Worm (Caenorhabditis elegans) whole organism, midembryonic: Measurements from ENCODE around the gene srx-128.

Experiments used
- T22C8.4 ChIP-seq: fragments of 200-800 bp; sonication (Bioruptor generic); IDR thresholded peaks from 2 replicates; pipeline ENCODE4 v1.3.6; 2022; ENCODE audit warnings: missing genetic modification characterization, missing compliant biosample characterization
- cog-1 ChIP-seq: sonication (generic microtip); optimal IDR thresholded peaks from 2 replicates; lab custom pipeline; 2016; ENCODE audit warnings: missing genetic modification characterization, missing compliant biosample characterization
- flt-1 ChIP-seq: fragments of 200-800 bp; sonication (Bioruptor generic); IDR thresholded peaks from 2 replicates; pipeline ENCODE4 v1.3.6; 2022; ENCODE audit warnings: missing genetic modification characterization, missing compliant biosample characterization
- klf-2 ChIP-seq: fragments of 200-800 bp; sonication (Bioruptor generic); conservative IDR thresholded peaks from 2 replicates; pipeline ENCODE4 v1.3.6; 2022; ENCODE audit warnings: missing genetic modification reagents, missing genetic modification characterization, missing compliant biosample characterization
- med-1 ChIP-seq: sonication (generic microtip); optimal IDR thresholded peaks from 2 replicates; lab custom pipeline; 2017; ENCODE audit warnings: missing genetic modification characterization, mild to moderate bottlenecking, missing compliant biosample characterization, antibody characterized with exemption, missing genetic modification reagents; ENCODE audit not compliant: insufficient read depth
- ref-1 ChIP-seq: fragments of 200-800 bp; sonication (Bioruptor generic); conservative IDR thresholded peaks from 2 replicates; pipeline ENCODE4 v1.3.6; 2022; ENCODE audit warnings: missing genetic modification reagents, missing genetic modification characterization, missing compliant biosample characterization
- tab-1 ChIP-seq: fragments of 200-800 bp; sonication (Bioruptor generic); IDR thresholded peaks from 2 replicates; pipeline ENCODE4 v1.3.6; 2022; ENCODE audit warnings: missing genetic modification characterization, missing compliant biosample characterization
- ztf-23 ChIP-seq: fragments of 200-800 bp; sonication (Bioruptor generic); IDR thresholded peaks from 2 replicates; pipeline ENCODE4 v1.3.6; 2022; ENCODE audit warnings: missing genetic modification reagents, missing genetic modification characterization, missing compliant biosample characterization
- ztf-29 ChIP-seq: fragments of 200-800 bp; sonication (Bioruptor generic); IDR thresholded peaks from 2 replicates; pipeline ENCODE4 v1.3.6; 2022; ENCODE audit warnings: missing genetic modification reagents, missing genetic modification characterization, missing compliant biosample characterization

The srx-128 gene

ce11 chrV:13839433-13839832 lies 2.2 kb downstream of the srx-128 start, which contains the start of gene F55B12.10:
F55B12.10 (plus strand) TSS chrV:13839733.
- TF ChIP-seq T22C8.4 (GFP tag; lab: Robert Waterston, UW) (no peak), cog-1 (no peak), ztf-29 (GFP tag; lab: Robert Waterston, UW) (no peak)

DNA sequence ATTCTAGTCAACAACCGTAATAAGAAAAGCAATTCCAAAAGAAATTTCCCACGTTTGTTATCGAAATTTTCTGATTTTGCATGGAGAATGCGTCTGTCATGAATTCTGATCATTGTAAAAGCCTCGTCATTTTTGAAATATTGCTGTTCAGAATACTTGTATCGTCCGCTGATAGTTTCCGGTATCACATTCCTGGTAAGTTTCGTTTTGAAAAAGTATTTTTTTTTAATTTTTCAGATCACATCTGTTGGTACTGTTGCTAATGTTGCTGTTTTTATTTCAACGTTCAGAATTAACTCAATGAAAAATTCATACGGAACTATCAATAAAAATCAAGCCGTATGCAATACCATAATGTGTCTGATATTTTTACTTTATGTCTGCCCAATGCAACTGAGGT lies 3.6 kb downstream of the srx-128 start, which contains the start of gene srx-17:
Gene srx-17 (plus strand): TSS at position 301 of the 400 bp plus-strand sequence.
- TF ChIP-seq T22C8.4 (GFP tag; lab: Robert Waterston, UW) = no peak
- TF ChIP-seq ztf-29 (GFP tag; lab: Robert Waterston, UW) = no peak
- TF ChIP-seq ztf-23 (GFP tag; lab: Robert Waterston, UW) = no peak
- no peak for TF ChIP-seq cog-1
- TF ChIP-seq med-1 (GFP tag; lab: Kevin White, UChicago) = no peak
- no peak for TF ChIP-seq klf-2 (GFP tag; lab: Robert Waterston, UW)
- TF ChIP-seq flt-1 (GFP tag; lab: Robert Waterston, UW) = no peak
- TF ChIP-seq ref-1 (GFP tag; lab: Robert Waterston, UW) = no peak
- TF ChIP-seq tab-1 (GFP tag; lab: Robert Waterston, UW) = no peak

- no peak for TF ChIP-seq T22C8.4 (GFP tag; lab: Robert Waterston, UW)
- TF ChIP-seq klf-2 (GFP tag; lab: Robert Waterston, UW) = no peak
- TF ChIP-seq med-1 (GFP tag; lab: Kevin White, UChicago) = no peak
- TF ChIP-seq ztf-23 (GFP tag; lab: Robert Waterston, UW) = no peak
- no peak for TF ChIP-seq cog-1
- TF ChIP-seq ztf-29 (GFP tag; lab: Robert Waterston, UW) = no peak
- no peak for TF ChIP-seq ref-1 (GFP tag; lab: Robert Waterston, UW)
- no peak for TF ChIP-seq tab-1 (GFP tag; lab: Robert Waterston, UW)
- no peak for TF ChIP-seq flt-1 (GFP tag; lab: Robert Waterston, UW)
These were observed 5.9 kb downstream of the srx-128 start, which contains the start of gene srx-130 for ce11 chrV:13843147-13843546. srx-130 (plus strand) TSS chrV:13843447.

DNA sequence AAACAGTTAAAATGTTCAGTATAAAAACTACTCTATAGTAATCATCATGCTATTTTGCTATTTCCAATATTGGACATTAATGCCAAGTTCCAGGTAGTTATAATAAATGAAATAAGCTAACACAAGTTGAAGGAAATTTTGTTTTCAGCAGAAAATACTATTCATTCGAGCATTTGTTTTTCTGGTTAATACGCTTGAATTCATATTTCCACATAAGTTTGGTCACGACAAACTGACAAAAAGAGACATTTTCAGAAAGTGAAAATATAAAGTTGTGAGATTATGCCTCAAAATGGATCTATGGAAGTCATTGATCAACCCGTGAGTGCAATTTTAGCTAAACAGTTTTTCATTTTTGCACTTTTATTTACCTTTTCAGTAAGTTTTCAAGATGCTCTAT lies 7.9 kb downstream of the srx-128 start, which contains the start of gene srx-131:
Gene srx-131 (plus strand): TSS at position 301 of the 400 bp plus-strand sequence.
- TF ChIP-seq cog-1 = no peak

ce11 chrV:13848379-13848778 lies 11.1 kb downstream of the srx-128 start, which contains the start of gene srx-133:
srx-133 (plus strand) TSS chrV:13848679.
- no peak for TF ChIP-seq ztf-29 (GFP tag; lab: Robert Waterston, UW)
- TF ChIP-seq flt-1 (GFP tag; lab: Robert Waterston, UW) = no peak
- TF ChIP-seq ztf-23 (GFP tag; lab: Robert Waterston, UW) = no peak
- no peak for TF ChIP-seq tab-1 (GFP tag; lab: Robert Waterston, UW)
- no peak for TF ChIP-seq ref-1 (GFP tag; lab: Robert Waterston, UW)
- no peak for TF ChIP-seq med-1 (GFP tag; lab: Kevin White, UChicago)
- TF ChIP-seq klf-2 (GFP tag; lab: Robert Waterston, UW) = no peak
- TF ChIP-seq cog-1 = no peak
- TF ChIP-seq T22C8.4 (GFP tag; lab: Robert Waterston, UW) = no peak

- TF ChIP-seq tab-1 (GFP tag; lab: Robert Waterston, UW) (no peak), med-1 (GFP tag; lab: Kevin White, UChicago) (no peak), cog-1 (no peak), ref-1 (GFP tag; lab: Robert Waterston, UW) (no peak), ztf-29 (GFP tag; lab: Robert Waterston, UW) (no peak), flt-1 (GFP tag; lab: Robert Waterston, UW) (no peak), klf-2 (GFP tag; lab: Robert Waterston, UW) (no peak), T22C8.4 (GFP tag; lab: Robert Waterston, UW) (no peak), ztf-23 (GFP tag; lab: Robert Waterston, UW) (no peak)
These were observed 12.9 kb downstream of the srx-128 start, which contains the start of gene hpx-2 for ce11 chrV:13850170-13850569. hpx-2 (plus strand) TSS chrV:13850470.

DNA sequence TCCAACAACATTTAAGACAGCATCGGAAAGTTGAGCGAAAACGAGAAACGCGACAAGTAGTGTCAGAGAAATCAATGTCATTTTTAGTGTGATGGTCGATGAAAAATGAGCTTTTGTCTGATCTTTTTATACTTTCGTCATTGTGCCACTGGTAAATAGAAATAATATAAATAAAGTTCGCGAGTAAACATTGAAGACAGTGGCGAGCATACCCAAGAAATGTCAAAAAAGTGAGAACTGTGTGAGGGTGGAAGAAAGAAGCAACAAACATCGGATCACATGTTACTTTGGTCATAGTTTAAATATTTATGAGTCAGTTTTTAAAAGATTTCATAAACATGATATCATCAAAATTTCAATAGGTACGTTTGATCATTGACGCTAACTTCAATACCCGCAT lies 17.0 kb downstream of the srx-128 start, which contains the start of gene ttr-21:
Gene ttr-21 (minus strand): TSS at position 100 of the 400 bp plus-strand sequence.
- TF ChIP-seq flt-1 (GFP tag; lab: Robert Waterston, UW) (no peak), med-1 (GFP tag; lab: Kevin White, UChicago) (no peak), ref-1 (GFP tag; lab: Robert Waterston, UW) (no peak), klf-2 (GFP tag; lab: Robert Waterston, UW) (no peak), tab-1 (GFP tag; lab: Robert Waterston, UW) (no peak), ztf-29 (GFP tag; lab: Robert Waterston, UW) (no peak), cog-1 (no peak), ztf-23 (GFP tag; lab: Robert Waterston, UW) (no peak), T22C8.4 (GFP tag; lab: Robert Waterston, UW) (no peak)

- no peak for TF ChIP-seq ztf-23 (GFP tag; lab: Robert Waterston, UW)
- TF ChIP-seq med-1 (GFP tag; lab: Kevin White, UChicago) = no peak
- TF ChIP-seq ref-1 (GFP tag; lab: Robert Waterston, UW) = no peak
- no peak for TF ChIP-seq ztf-29 (GFP tag; lab: Robert Waterston, UW)
- no peak for TF ChIP-seq tab-1 (GFP tag; lab: Robert Waterston, UW)
- TF ChIP-seq cog-1 = no peak
- TF ChIP-seq T22C8.4 (GFP tag; lab: Robert Waterston, UW) = no peak
- no peak for TF ChIP-seq klf-2 (GFP tag; lab: Robert Waterston, UW)
- no peak for TF ChIP-seq flt-1 (GFP tag; lab: Robert Waterston, UW)
These were observed 19.1 kb downstream of the srx-128 start, which contains the start of gene srx-134 for ce11 chrV:13856376-13856775. srx-134 (minus strand) TSS chrV:13856476.

ce11 chrV:13857132-13857531 lies 19.9 kb downstream of the srx-128 start, which contains the start of gene srx-136:
srx-136 (plus strand) TSS chrV:13857432.
- no peak for TF ChIP-seq cog-1
- TF ChIP-seq ztf-29 (GFP tag; lab: Robert Waterston, UW) = no peak
- TF ChIP-seq med-1 (GFP tag; lab: Kevin White, UChicago) = no peak
- no peak for TF ChIP-seq ref-1 (GFP tag; lab: Robert Waterston, UW)
- TF ChIP-seq ztf-23 (GFP tag; lab: Robert Waterston, UW) = no peak
- TF ChIP-seq flt-1 (GFP tag; lab: Robert Waterston, UW) = no peak
